Worm (Caenorhabditis elegans): Measurements from ENCODE around the gene M02D8.2.

The M02D8.2 gene

ce11 chrX:8786687-8787086 lies 47.2 kb downstream of the M02D8.2 start:
- TF ChIP-seq tab-1 (GFP tag; IDR thresholded peaks at IDR 0.05) (no peak), ztf-29 (GFP tag; IDR thresholded peaks at IDR 0.05) (no peak), ref-1 (GFP tag; conservative IDR thresholded peaks at IDR 0.05) (no peak), cog-1 (tag; optimal IDR thresholded peaks at IDR 0.05) (no peak), flt-1 (GFP tag; IDR thresholded peaks at IDR 0.05) (no peak), ztf-23 (GFP tag; IDR thresholded peaks at IDR 0.05) (no peak), T22C8.4 (GFP tag; IDR thresholded peaks at IDR 0.05) (no peak), med-1 (GFP tag; optimal IDR thresholded peaks at IDR 0.05; ENCODE audit: insufficient read depth) (no peak), klf-2 (GFP tag; conservative IDR thresholded peaks at IDR 0.05) (no peak)

ce11 chrX:8787689-8788222 lies 48.3 kb downstream of the M02D8.2 start:
- TF ChIP-seq med-1 (GFP tag; optimal IDR thresholded peaks at IDR 0.05; ENCODE audit: insufficient read depth), result no peak

ce11 chrX:8789014-8789506 lies 49.6 kb downstream of the M02D8.2 start, which contains the start of gene unc-27:
TSS of gene unc-27 (plus strand) at chrX:8789456.
- no peak for TF ChIP-seq med-1 (GFP tag; optimal IDR thresholded peaks at IDR 0.05; ENCODE audit: insufficient read depth)
- TF ChIP-seq cog-1 (tag; optimal IDR thresholded peaks at IDR 0.05), result no peak
- TF ChIP-seq flt-1 (GFP tag; IDR thresholded peaks at IDR 0.05), result no peak
- TF ChIP-seq klf-2 (GFP tag; conservative IDR thresholded peaks at IDR 0.05), result no peak
- no peak for TF ChIP-seq ztf-29 (GFP tag; IDR thresholded peaks at IDR 0.05)
- no peak for TF ChIP-seq tab-1 (GFP tag; IDR thresholded peaks at IDR 0.05)
- no peak for TF ChIP-seq T22C8.4 (GFP tag; IDR thresholded peaks at IDR 0.05)
- TF ChIP-seq ref-1 (GFP tag; conservative IDR thresholded peaks at IDR 0.05), result no peak
- TF ChIP-seq ztf-23 (GFP tag; IDR thresholded peaks at IDR 0.05), result no peak
